Worm (Caenorhabditis elegans): ENCODE results near the gene R09A8.2.

DNA sequence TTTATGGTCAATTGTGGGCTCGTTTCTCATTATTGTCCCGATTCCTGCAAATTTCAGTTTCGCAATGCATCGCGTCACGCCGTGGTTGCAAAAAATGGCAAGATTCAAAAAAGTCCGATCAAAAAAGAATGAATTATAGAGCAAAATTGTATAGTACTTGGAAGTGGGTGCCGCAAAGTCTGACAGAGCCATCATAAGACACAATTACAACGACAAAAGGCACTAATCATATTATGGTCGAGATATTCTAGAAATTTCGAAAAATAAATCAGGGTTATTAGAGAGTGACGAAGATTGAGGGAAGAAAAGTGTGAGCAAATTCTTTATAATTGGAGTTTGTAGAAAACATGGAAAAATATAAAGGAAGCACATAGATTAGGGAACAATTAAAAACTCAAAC is 24.0 kb upstream of the R09A8.2 start:
- TF ChIP-seq nhr-28 (tag; optimal IDR thresholded peaks at IDR 0.05), result no peak
- TF ChIP-seq pha-4 (tag; optimal IDR thresholded peaks at IDR 0.05), result no peak
- no peak for TF ChIP-seq mep-1 (tag; optimal IDR thresholded peaks at IDR 0.05)
- no peak for TF ChIP-seq nhr-237 (tag; optimal IDR thresholded peaks at IDR 0.05)
